In the genomic region with DNA sequence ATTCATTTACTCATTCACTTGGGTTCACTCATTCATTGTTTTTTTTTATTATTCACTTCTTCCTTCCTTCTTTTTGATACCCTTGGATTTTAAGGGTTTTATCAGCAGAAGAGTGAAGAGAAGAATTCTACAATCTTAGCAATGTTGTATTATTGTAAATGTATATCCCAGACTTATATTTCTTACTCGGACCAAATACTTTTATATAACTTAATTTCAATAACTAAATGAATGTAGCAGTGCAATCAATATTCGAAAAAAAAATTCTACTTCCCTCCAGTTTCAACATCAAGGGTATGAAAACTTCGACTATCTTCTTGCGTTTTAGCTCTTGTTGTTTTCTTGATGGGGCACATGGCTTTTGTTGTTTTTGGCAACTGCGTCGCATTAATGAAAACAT, we compare ENCODE assay signal across 1 fruit fly cellular context.
TF ChIP-seq lines count a peak whose summit lies in the region.

No protein-coding gene starts in this region.

TF ChIP-seq in whole organism, embryonic, 481 proteins besides CTCF, POLR2A, EP300 and RAD21 (continued from another document and continues in another):
- TF ChIP-seq CG9817 (tag; optimal IDR thresholded peaks at IDR 0.05; lab: Kevin White, UChicago) = no peak
- TF ChIP-seq CG6765 (GFP tag; optimal IDR thresholded peaks at IDR 0.05; lab: Kevin White, UChicago) = no peak
- TF ChIP-seq CG8765 (GFP tag; IDR thresholded peaks at IDR 0.05; lab: Robert Waterston, UW) = no peak
- no peak for TF ChIP-seq CG6813 (GFP tag; optimal IDR thresholded peaks at IDR 0.05; lab: Kevin White, UChicago)
- TF ChIP-seq CG10431 (GFP tag; optimal IDR thresholded peaks at IDR 0.05; lab: Kevin White, UChicago) = no peak
- TF ChIP-seq fd96Cb (tag; optimal IDR thresholded peaks at IDR 0.05; lab: Kevin White, UChicago) = no peak
- TF ChIP-seq Blimp-1 (GFP tag; optimal IDR thresholded peaks at IDR 0.05; lab: Kevin White, UChicago) = peak; percentile 5
- TF ChIP-seq CG10959 (GFP tag; IDR thresholded peaks at IDR 0.05; lab: Robert Waterston, UW) = no peak
- no peak for TF ChIP-seq CG34376 (GFP tag; optimal IDR thresholded peaks at IDR 0.05; lab: Kevin White, UChicago)
- TF ChIP-seq CG11093 (GFP tag; IDR thresholded peaks at IDR 0.05; lab: Robert Waterston, UW) = no peak
- no peak for TF ChIP-seq twi (tag; optimal IDR thresholded peaks at IDR 0.05; lab: Kevin White, UChicago)
- no peak for TF ChIP-seq Dad (GFP tag; optimal IDR thresholded peaks at IDR 0.05; lab: Kevin White, UChicago)
- TF ChIP-seq hbn (GFP tag; IDR thresholded peaks at IDR 0.05; lab: Robert Waterston, UW; ENCODE audit: partially characterized antibody) = no peak
- no peak for TF ChIP-seq Ets97D (GFP tag; optimal IDR thresholded peaks at IDR 0.05; lab: Kevin White, UChicago)
- no peak for TF ChIP-seq Sry-δ (GFP tag; optimal IDR thresholded peaks at IDR 0.05; lab: Kevin White, UChicago)
- no peak for TF ChIP-seq Neu2 (GFP tag; optimal IDR thresholded peaks at IDR 0.05; lab: Kevin White, UChicago; ENCODE audit: borderline replicate concordance)
- no peak for TF ChIP-seq Optix (GFP tag; IDR thresholded peaks at IDR 0.05; lab: Robert Waterston, UW)
- peak; percentile 78 for TF ChIP-seq Med (GFP tag; lab: Kevin White, UChicago)
- no peak for TF ChIP-seq luna (GFP tag; optimal IDR thresholded peaks at IDR 0.05; lab: Kevin White, UChicago)
- TF ChIP-seq gsb (GFP tag; IDR thresholded peaks at IDR 0.05; lab: Robert Waterston, UW) = no peak
- TF ChIP-seq CG11695 (GFP tag; IDR thresholded peaks at IDR 0.05; lab: Robert Waterston, UW) = no peak
- peak; percentile 16 for TF ChIP-seq CG3281 (GFP tag; optimal IDR thresholded peaks at IDR 0.05; lab: Kevin White, UChicago)
- no peak for TF ChIP-seq wdn (GFP tag; IDR thresholded peaks at IDR 0.05; lab: Robert Waterston, UW)
- TF ChIP-seq hkb (optimal IDR thresholded peaks at IDR 0.05; lab: Kevin White, UChicago) = no peak
- TF ChIP-seq hkb (GFP tag; IDR thresholded peaks at IDR 0.05; lab: Robert Waterston, UW) = no peak
- TF ChIP-seq inv (GFP tag; IDR thresholded peaks at IDR 0.05; lab: Robert Waterston, UW; ENCODE audit: partially characterized antibody) = no peak
- no peak for TF ChIP-seq CG33557 (GFP tag; optimal IDR thresholded peaks at IDR 0.05; lab: Kevin White, UChicago)
- no peak for TF ChIP-seq Adf1 (GFP tag; IDR thresholded peaks at IDR 0.05; lab: Robert Waterston, UW)
- peak; percentile 8 for TF ChIP-seq gro (GFP tag; optimal IDR thresholded peaks at IDR 0.05; lab: Kevin White, UChicago)
- TF ChIP-seq stc (GFP tag; IDR thresholded peaks at IDR 0.05; lab: Robert Waterston, UW) = no peak
- no peak for TF ChIP-seq ERR (GFP tag; optimal IDR thresholded peaks at IDR 0.05; lab: Kevin White, UChicago)
- no peak for TF ChIP-seq pum (GFP tag; optimal IDR thresholded peaks at IDR 0.05; lab: Kevin White, UChicago)
- no peak for TF ChIP-seq aop (GFP tag; IDR thresholded peaks at IDR 0.05; lab: Robert Waterston, UW)
- no peak for TF ChIP-seq schlank (tag; optimal IDR thresholded peaks at IDR 0.05; lab: Kevin White, UChicago)
- TF ChIP-seq Max (GFP tag; optimal IDR thresholded peaks at IDR 0.05; lab: Kevin White, UChicago) = no peak
- no peak for TF ChIP-seq CG7963 (GFP tag; IDR thresholded peaks at IDR 0.05; lab: Robert Waterston, UW; ENCODE audit: partially characterized antibody)
- no peak for TF ChIP-seq dimm (GFP tag; IDR thresholded peaks at IDR 0.05; lab: Robert Waterston, UW)
- no peak for TF ChIP-seq wek (GFP tag; optimal IDR thresholded peaks at IDR 0.05; lab: Kevin White, UChicago)
- no peak for TF ChIP-seq Antp (GFP tag; optimal IDR thresholded peaks at IDR 0.05; lab: Kevin White, UChicago)
- TF ChIP-seq CG12219 (GFP tag; optimal IDR thresholded peaks at IDR 0.05; lab: Kevin White, UChicago) = peak; percentile 35
- TF ChIP-seq CG42726 (GFP tag; IDR thresholded peaks at IDR 0.05; lab: Robert Waterston, UW; ENCODE audit: partially characterized antibody) = no peak
- peak; percentile 6 to 14 for TF ChIP-seq chif (GFP tag; optimal IDR thresholded peaks at IDR 0.05; lab: Kevin White, UChicago)
- TF ChIP-seq CG4328 (GFP tag; optimal IDR thresholded peaks at IDR 0.05; lab: Kevin White, UChicago) = no peak
- TF ChIP-seq Dfd (GFP tag; optimal IDR thresholded peaks at IDR 0.05; lab: Kevin White, UChicago) = no peak
- TF ChIP-seq Mes4 (GFP tag; optimal IDR thresholded peaks at IDR 0.05; lab: Kevin White, UChicago) = no peak
- TF ChIP-seq CG12155 (GFP tag; optimal IDR thresholded peaks at IDR 0.05; lab: Kevin White, UChicago) = no peak
- TF ChIP-seq CG17912 (GFP tag; optimal IDR thresholded peaks at IDR 0.05; lab: Kevin White, UChicago) = no peak
- TF ChIP-seq CG6272 (GFP tag; IDR thresholded peaks at IDR 0.05; lab: Robert Waterston, UW) = no peak
- no peak for TF ChIP-seq CG13296 (GFP tag; optimal IDR thresholded peaks at IDR 0.05; lab: Kevin White, UChicago)
- TF ChIP-seq MBD-R2 (GFP tag; IDR thresholded peaks at IDR 0.05; lab: Robert Waterston, UW) = no peak
- TF ChIP-seq CG4360 (GFP tag; IDR thresholded peaks at IDR 0.05; lab: Robert Waterston, UW) = no peak
- TF ChIP-seq Lpt (GFP tag; optimal IDR thresholded peaks at IDR 0.05; lab: Kevin White, UChicago) = no peak
- no peak for TF ChIP-seq Mad (GFP tag; optimal IDR thresholded peaks at IDR 0.05; lab: Kevin White, UChicago)
- peak; percentile 57 for TF ChIP-seq dmrt11E (tag; optimal IDR thresholded peaks at IDR 0.05; lab: Kevin White, UChicago)
- TF ChIP-seq bsh (GFP tag; optimal IDR thresholded peaks at IDR 0.05; lab: Kevin White, UChicago) = peak in 1 of 2 experiments; percentile 54
- no peak for TF ChIP-seq nerfin-2 (GFP tag; IDR thresholded peaks at IDR 0.05; lab: Robert Waterston, UW; ENCODE audit: partially characterized antibody)
- no peak for TF ChIP-seq CG31388 (GFP tag; optimal IDR thresholded peaks at IDR 0.05; lab: Kevin White, UChicago)
- TF ChIP-seq dysf (GFP tag; IDR thresholded peaks at IDR 0.05; lab: Robert Waterston, UW) = peak; percentile 44; the same call in 1 of the 3 replicates
- TF ChIP-seq org-1 (GFP tag; optimal IDR thresholded peaks at IDR 0.05; lab: Kevin White, UChicago) = no peak
- peak; percentile 11 for TF ChIP-seq gcm (GFP tag; optimal IDR thresholded peaks at IDR 0.05; lab: Kevin White, UChicago)
- TF ChIP-seq CG31365 (tag; optimal IDR thresholded peaks at IDR 0.05; lab: Kevin White, UChicago) = no peak
- no peak for TF ChIP-seq MESR4 (GFP tag; optimal IDR thresholded peaks at IDR 0.05; lab: Kevin White, UChicago)
- TF ChIP-seq slou (GFP tag; optimal IDR thresholded peaks at IDR 0.05; lab: Kevin White, UChicago) = no peak
- no peak for TF ChIP-seq CG2202 (tag; optimal IDR thresholded peaks at IDR 0.05; lab: Kevin White, UChicago)
- peak; percentile 54 for TF ChIP-seq Xrp1 (GFP tag; IDR thresholded peaks at IDR 0.05; lab: Robert Waterston, UW)
- TF ChIP-seq row (GFP tag; IDR thresholded peaks at IDR 0.05; lab: Robert Waterston, UW) = peak; percentile 71
- no peak for TF ChIP-seq CG9876 (GFP tag; optimal IDR thresholded peaks at IDR 0.05; lab: Kevin White, UChicago)
- no peak for TF ChIP-seq abd-A (tag; optimal IDR thresholded peaks at IDR 0.05; lab: Kevin White, UChicago)
- TF ChIP-seq CG8359 (GFP tag; optimal IDR thresholded peaks at IDR 0.05; lab: Kevin White, UChicago; ENCODE audit: borderline replicate concordance) = no peak
- TF ChIP-seq CG32772 (GFP tag; IDR thresholded peaks at IDR 0.05; lab: Robert Waterston, UW) = no peak
- TF ChIP-seq ap (GFP tag; IDR thresholded peaks at IDR 0.05; lab: Robert Waterston, UW) = no peak
- TF ChIP-seq CG3847 (GFP tag; IDR thresholded peaks at IDR 0.05; lab: Robert Waterston, UW) = peak; percentile 27; the same call in 1 of the 2 replicates
- no peak for TF ChIP-seq Dref (GFP tag; IDR thresholded peaks at IDR 0.05; lab: Robert Waterston, UW)
- peak; percentile 39 for TF ChIP-seq Xbp1 (GFP tag; optimal IDR thresholded peaks at IDR 0.05; lab: Kevin White, UChicago)
- TF ChIP-seq CG11456 (GFP tag; IDR thresholded peaks at IDR 0.05; lab: Robert Waterston, UW) = no peak
- TF ChIP-seq D19A (tag; optimal IDR thresholded peaks at IDR 0.05; lab: Kevin White, UChicago) = peak; percentile 58
- no peak for TF ChIP-seq pzg (GFP tag; optimal IDR thresholded peaks at IDR 0.05; lab: Kevin White, UChicago)
- no peak for TF ChIP-seq Hmx (GFP tag; optimal IDR thresholded peaks at IDR 0.05; lab: Kevin White, UChicago)
- no peak for TF ChIP-seq dati (GFP tag; IDR thresholded peaks at IDR 0.05; lab: Robert Waterston, UW)
- no peak for TF ChIP-seq Hr78 (GFP tag; optimal IDR thresholded peaks at IDR 0.05; lab: Kevin White, UChicago)
- TF ChIP-seq Ets65A (GFP tag; lab: Kevin White, UChicago) = peak; percentile 58
- no peak for TF ChIP-seq yki (optimal IDR thresholded peaks at IDR 0.05; lab: Kevin White, UChicago)
- TF ChIP-seq jigr1 (GFP tag; IDR thresholded peaks at IDR 0.05; lab: Robert Waterston, UW) = no peak
- TF ChIP-seq da (GFP tag; optimal IDR thresholded peaks at IDR 0.05; lab: Kevin White, UChicago) = no peak
- peak; percentile 30 for TF ChIP-seq CG10209 (GFP tag; optimal IDR thresholded peaks at IDR 0.05; lab: Kevin White, UChicago)
- no peak for TF ChIP-seq CG3163 (GFP tag; optimal IDR thresholded peaks at IDR 0.05; lab: Kevin White, UChicago)
- no peak for TF ChIP-seq Lhr (GFP tag; optimal IDR thresholded peaks at IDR 0.05; lab: Kevin White, UChicago)
- no peak for TF ChIP-seq btn (GFP tag; optimal IDR thresholded peaks at IDR 0.05; lab: Kevin White, UChicago)
- peak; percentile 8; the same call in 1 of the 2 replicates for TF ChIP-seq CG17328 (GFP tag; IDR thresholded peaks at IDR 0.05; lab: Robert Waterston, UW)
- TF ChIP-seq CG6654 (GFP tag; optimal IDR thresholded peaks at IDR 0.05; lab: Kevin White, UChicago) = no peak
- no peak for TF ChIP-seq tx (GFP tag; optimal IDR thresholded peaks at IDR 0.05; lab: Kevin White, UChicago)
- no peak for TF ChIP-seq CG14667 (GFP tag; IDR thresholded peaks at IDR 0.05; lab: Robert Waterston, UW)
- no peak for TF ChIP-seq peb (GFP tag; IDR thresholded peaks at IDR 0.05; lab: Robert Waterston, UW)
- no peak for TF ChIP-seq tll (GFP tag; optimal IDR thresholded peaks at IDR 0.05; lab: Kevin White, UChicago)
- TF ChIP-seq CG18619 (GFP tag; optimal IDR thresholded peaks at IDR 0.05; lab: Kevin White, UChicago) = peak; percentile 25
- peak; percentile 56 for TF ChIP-seq CG2678 (tag; optimal IDR thresholded peaks at IDR 0.05; lab: Kevin White, UChicago)
- TF ChIP-seq toy (GFP tag; IDR thresholded peaks at IDR 0.05; lab: Robert Waterston, UW) = no peak
- peak in 1 of 2 experiments; percentile 33 for TF ChIP-seq pan (optimal IDR thresholded peaks at IDR 0.05; lab: Kevin White, UChicago)
- no peak for TF ChIP-seq pan (GFP tag; optimal IDR thresholded peaks at IDR 0.05 in 1 of 2, IDR thresholded peaks at IDR 0.05 in 1 of 2)
- no peak for TF ChIP-seq wor (GFP tag; IDR thresholded peaks at IDR 0.05; lab: Robert Waterston, UW)
- no peak for TF ChIP-seq CG4707 (GFP tag; optimal IDR thresholded peaks at IDR 0.05; lab: Kevin White, UChicago)
- TF ChIP-seq NFAT (GFP tag; IDR thresholded peaks at IDR 0.05; lab: Robert Waterston, UW) = no peak
- peak; percentile 21 for TF ChIP-seq CG16863 (GFP tag; optimal IDR thresholded peaks at IDR 0.05; lab: Kevin White, UChicago)
- TF ChIP-seq klu (GFP tag; IDR thresholded peaks at IDR 0.05; lab: Robert Waterston, UW) = no peak
- TF ChIP-seq gem (tag; optimal IDR thresholded peaks at IDR 0.05; lab: Kevin White, UChicago) = peak; percentile 65
- peak; percentile 9; the same call in 1 of the 2 replicates for TF ChIP-seq esg (GFP tag; conservative IDR thresholded peaks at IDR 0.05; lab: Robert Waterston, UW)
- TF ChIP-seq CG2889 (GFP tag; IDR thresholded peaks at IDR 0.05; lab: Robert Waterston, UW) = no peak
- no peak for TF ChIP-seq CG4282 (GFP tag; optimal IDR thresholded peaks at IDR 0.05; lab: Kevin White, UChicago)
- no peak for TF ChIP-seq CG5180 (GFP tag; optimal IDR thresholded peaks at IDR 0.05; lab: Kevin White, UChicago)
- TF ChIP-seq CG43689 (GFP tag; IDR thresholded peaks at IDR 0.05; lab: Robert Waterston, UW) = no peak
- peak; percentile 53 for TF ChIP-seq CG12391 (tag; optimal IDR thresholded peaks at IDR 0.05; lab: Kevin White, UChicago)
- no peak for TF ChIP-seq so (GFP tag; IDR thresholded peaks at IDR 0.05; lab: Robert Waterston, UW)
- TF ChIP-seq CG7839 (tag; optimal IDR thresholded peaks at IDR 0.05; lab: Kevin White, UChicago) = peak; percentile 46
- TF ChIP-seq Deaf1 (tag; optimal IDR thresholded peaks at IDR 0.05; lab: Kevin White, UChicago) = peak; percentile 5
- TF ChIP-seq pita (GFP tag; optimal IDR thresholded peaks at IDR 0.05; lab: Kevin White, UChicago) = no peak
- no peak for TF ChIP-seq Dbx (GFP tag; IDR thresholded peaks at IDR 0.05; lab: Robert Waterston, UW)
- TF ChIP-seq lola (GFP tag; optimal IDR thresholded peaks at IDR 0.05; lab: Kevin White, UChicago) = peak in 1 of 3 experiments; percentile 46
- TF ChIP-seq fd3F (GFP tag; optimal IDR thresholded peaks at IDR 0.05; lab: Kevin White, UChicago) = peak; percentile 44
- no peak for TF ChIP-seq CG12299 (tag; optimal IDR thresholded peaks at IDR 0.05; lab: Kevin White, UChicago)
- no peak for TF ChIP-seq CG10274 (GFP tag; optimal IDR thresholded peaks at IDR 0.05; lab: Kevin White, UChicago)
- no peak for TF ChIP-seq CG17186 (GFP tag; optimal IDR thresholded peaks at IDR 0.05; lab: Kevin White, UChicago)
- no peak for TF ChIP-seq sim (GFP tag; IDR thresholded peaks at IDR 0.05; lab: Robert Waterston, UW)
- TF ChIP-seq H2.0 (GFP tag; IDR thresholded peaks at IDR 0.05; lab: Robert Waterston, UW) = no peak
- no peak for TF ChIP-seq CG6791 (GFP tag; IDR thresholded peaks at IDR 0.05; lab: Robert Waterston, UW; ENCODE audit: partially characterized antibody)
- no peak for TF ChIP-seq CG30431 (GFP tag; optimal IDR thresholded peaks at IDR 0.05; lab: Kevin White, UChicago)
- no peak for TF ChIP-seq CG8478 (optimal IDR thresholded peaks at IDR 0.05; lab: Kevin White, UChicago)
- TF ChIP-seq pho (GFP tag; optimal IDR thresholded peaks at IDR 0.05; lab: Kevin White, UChicago) = peak; percentile 42
- TF ChIP-seq CG7357 (GFP tag; IDR thresholded peaks at IDR 0.05; lab: Robert Waterston, UW) = no peak
- no peak for TF ChIP-seq CG12236 (GFP tag; optimal IDR thresholded peaks at IDR 0.05; lab: Kevin White, UChicago)
- no peak for TF ChIP-seq Ravus (GFP tag; IDR thresholded peaks at IDR 0.05; lab: Robert Waterston, UW)
- no peak for TF ChIP-seq prd (optimal IDR thresholded peaks at IDR 0.05; lab: Kevin White, UChicago)
- no peak for TF ChIP-seq prd (GFP tag; IDR thresholded peaks at IDR 0.05; lab: Robert Waterston, UW)
- no peak for TF ChIP-seq CG12769 (tag; optimal IDR thresholded peaks at IDR 0.05; lab: Kevin White, UChicago)
- no peak for TF ChIP-seq ewg (GFP tag; optimal IDR thresholded peaks at IDR 0.05; lab: Kevin White, UChicago)
